Fruit fly (Drosophila melanogaster): Measurements from ENCODE around the gene Golgin84.

Gene Golgin84

DNA sequence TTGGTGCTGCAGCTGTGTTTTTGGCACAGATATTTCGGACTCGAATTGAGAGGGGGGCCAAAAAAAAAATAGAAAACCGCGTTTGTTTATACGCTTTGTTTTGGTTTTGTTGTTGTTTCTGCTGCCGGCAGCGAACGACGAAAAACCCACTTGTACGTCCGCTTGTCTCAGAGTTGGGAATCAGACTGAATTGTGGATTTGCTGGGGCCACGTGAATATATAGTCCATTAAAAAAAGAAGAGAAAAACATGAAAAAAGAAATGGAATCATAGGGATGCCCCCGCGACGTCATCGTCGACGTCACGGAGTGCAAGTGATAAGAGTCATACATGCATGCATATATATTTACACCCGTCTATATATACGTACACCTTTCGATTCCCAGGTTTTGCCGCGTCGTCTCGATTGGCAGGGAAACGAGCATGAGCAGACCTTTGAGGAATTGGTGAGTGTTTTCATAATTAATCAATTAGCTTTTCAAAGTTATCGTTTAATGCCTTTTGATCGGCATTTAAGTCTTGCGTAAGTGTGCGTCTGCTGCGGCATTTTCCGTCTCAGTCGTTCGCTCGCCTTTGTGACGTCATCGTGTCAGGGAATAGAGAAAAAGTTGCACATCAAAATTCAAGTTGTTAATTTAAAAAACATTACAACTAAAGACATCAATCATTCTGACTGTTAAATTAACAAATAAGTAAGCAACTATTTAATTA lies 38.0 kb downstream of the Golgin84 start:
- no peak for TF ChIP-seq rn (GFP tag; IDR thresholded peaks at IDR 0.05)
- no peak for TF ChIP-seq CG32121 (GFP tag; IDR thresholded peaks at IDR 0.05)
- peak; percentile 9 for TF ChIP-seq CG15710 (tag; optimal IDR thresholded peaks at IDR 0.05)
- peak; percentile 32; the same call in 1 of the 2 replicates for TF ChIP-seq CG12605 (GFP tag; IDR thresholded peaks at IDR 0.05)
- TF ChIP-seq gl (tag; optimal IDR thresholded peaks at IDR 0.05): peak; percentile 39
- no peak for TF ChIP-seq CG13204 (GFP tag; optimal IDR thresholded peaks at IDR 0.05)
- TF ChIP-seq CG4496 (GFP tag; IDR thresholded peaks at IDR 0.05): 0 out of 3 replicates have a peak, but pooled peaks have one; percentile 15
- TF ChIP-seq CG14655 (GFP tag; optimal IDR thresholded peaks at IDR 0.05): no peak
- TF ChIP-seq CG9948 (tag; optimal IDR thresholded peaks at IDR 0.05): no peak
- no peak for TF ChIP-seq CG10348 (GFP tag; IDR thresholded peaks at IDR 0.05)
- no peak for TF ChIP-seq Pif1A (GFP tag; optimal IDR thresholded peaks at IDR 0.05)
- no peak for TF ChIP-seq Pif1B (GFP tag; optimal IDR thresholded peaks at IDR 0.05)
- TF ChIP-seq Ets98B (GFP tag; IDR thresholded peaks at IDR 0.05): 0 out of 2 replicates have a peak, but pooled peaks have one; percentile 6
- TF ChIP-seq CG17806 (tag; optimal IDR thresholded peaks at IDR 0.05): no peak
- TF ChIP-seq EcR (GFP tag; optimal IDR thresholded peaks at IDR 0.05): peak; percentile 71
- no peak for TF ChIP-seq fd96Ca (GFP tag; IDR thresholded peaks at IDR 0.05)

DNA sequence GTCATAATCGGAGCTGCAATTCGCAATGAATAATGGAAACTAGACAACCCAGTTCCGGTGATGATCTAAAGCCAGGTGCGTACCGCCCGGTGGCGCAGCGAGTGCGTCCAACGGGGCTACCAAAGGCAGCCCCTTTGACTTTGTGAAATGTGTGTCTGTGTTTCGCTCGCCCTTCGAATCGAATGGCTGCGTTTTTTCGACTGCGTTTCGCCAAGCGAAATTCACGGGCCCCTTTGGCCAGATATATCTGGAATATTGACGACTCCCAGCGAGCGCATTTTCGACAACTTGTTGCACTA lies 38.7 kb downstream of the Golgin84 start:
- TF ChIP-seq CG13204 (GFP tag; optimal IDR thresholded peaks at IDR 0.05) (no peak), CG17806 (tag; optimal IDR thresholded peaks at IDR 0.05) (no peak), CG14655 (GFP tag; optimal IDR thresholded peaks at IDR 0.05) (no peak), rn (GFP tag; IDR thresholded peaks at IDR 0.05) (no peak), fd96Ca (GFP tag; IDR thresholded peaks at IDR 0.05) (no peak), EcR (GFP tag; optimal IDR thresholded peaks at IDR 0.05) (no peak), Pif1B (GFP tag; optimal IDR thresholded peaks at IDR 0.05) (no peak), CG8159 (tag; optimal IDR thresholded peaks at IDR 0.05) (no peak), CG12605 (GFP tag; IDR thresholded peaks at IDR 0.05) (no peak), CG15710 (tag; optimal IDR thresholded peaks at IDR 0.05) (no peak), CG8301 (tag; optimal IDR thresholded peaks at IDR 0.05) (no peak), CG10348 (GFP tag; IDR thresholded peaks at IDR 0.05) (no peak), Ets98B (GFP tag; IDR thresholded peaks at IDR 0.05) (no peak), CG4496 (GFP tag; IDR thresholded peaks at IDR 0.05) (no peak), CG32121 (GFP tag; IDR thresholded peaks at IDR 0.05) (no peak), Pif1A (GFP tag; optimal IDR thresholded peaks at IDR 0.05) (no peak), gl (tag; optimal IDR thresholded peaks at IDR 0.05) (no peak)

DNA sequence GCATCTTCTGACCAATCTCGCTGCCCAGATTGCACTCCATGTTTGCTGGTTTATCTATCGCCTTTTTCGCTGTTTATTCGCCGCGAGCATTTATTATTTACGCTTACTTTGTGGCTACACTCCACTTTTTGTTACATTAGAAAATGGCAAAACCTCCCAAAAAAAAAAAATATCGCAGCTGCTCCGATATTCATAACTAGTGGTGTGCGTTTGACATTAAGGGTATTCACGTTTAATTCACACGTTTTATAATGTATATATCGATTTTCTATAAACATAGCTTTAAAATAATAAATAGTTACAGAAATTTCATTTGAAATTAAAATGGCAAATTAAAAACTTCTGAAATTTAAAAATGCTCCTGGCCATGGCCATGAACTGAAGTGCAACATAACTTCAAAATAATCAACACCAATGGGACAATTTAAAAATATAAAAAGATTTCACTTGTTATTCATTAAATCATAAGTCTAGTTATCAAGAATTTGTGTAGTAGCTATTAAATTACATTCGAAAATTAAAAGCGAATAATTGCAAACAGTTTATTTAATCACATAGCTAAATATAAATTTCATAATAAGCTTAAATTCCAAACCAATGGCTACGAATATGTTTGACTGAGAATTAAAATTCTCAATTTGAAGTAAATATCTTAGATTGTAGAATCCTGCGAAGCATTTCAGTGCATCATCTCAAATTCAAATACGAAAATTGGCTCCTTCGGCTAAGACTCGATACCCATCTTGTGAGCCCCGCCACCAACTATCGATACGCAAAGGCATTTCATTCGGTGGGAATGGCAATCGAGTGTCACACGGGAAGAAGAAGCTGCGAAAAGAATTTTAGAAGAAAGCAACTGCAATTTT lies 39.3 kb downstream of the Golgin84 start, which contains the start of the genes Nab2 and BRWD3:
TSS of gene Nab2 (minus strand) at position 203 of the 866 bp plus-strand sequence.
TSS of gene BRWD3 (plus strand) at position 784 of the 866 bp plus-strand sequence.
- TF ChIP-seq rn (GFP tag; IDR thresholded peaks at IDR 0.05) (peak; percentile 20; the same call in 1 of the 2 replicates), D1 (tag; optimal IDR thresholded peaks at IDR 0.05) (no peak), CG8159 (tag; optimal IDR thresholded peaks at IDR 0.05) (peak; percentile 15), CG12605 (GFP tag; IDR thresholded peaks at IDR 0.05) (peak; percentile 8; the same call in 1 of the 2 replicates), fd96Ca (GFP tag; IDR thresholded peaks at IDR 0.05) (peak; percentile 21; the same call in 1 of the 3 replicates), CG10348 (GFP tag; IDR thresholded peaks at IDR 0.05) (no peak), EcR (GFP tag; optimal IDR thresholded peaks at IDR 0.05) (no peak), CG32121 (GFP tag; IDR thresholded peaks at IDR 0.05) (0 out of 2 replicates have a peak, but pooled peaks have one; percentile 50), gl (tag; optimal IDR thresholded peaks at IDR 0.05) (no peak), CG4496 (GFP tag; IDR thresholded peaks at IDR 0.05) (0 out of 3 replicates have a peak, but pooled peaks have one; percentile 8), CG15710 (tag; optimal IDR thresholded peaks at IDR 0.05) (no peak), CG14655 (GFP tag; optimal IDR thresholded peaks at IDR 0.05) (no peak), CG34367 (tag; optimal IDR thresholded peaks at IDR 0.05) (no peak), Pif1A (GFP tag; optimal IDR thresholded peaks at IDR 0.05) (no peak), CG13204 (GFP tag; optimal IDR thresholded peaks at IDR 0.05) (no peak), Snoo (tag; optimal IDR thresholded peaks at IDR 0.05) (no peak), CG9948 (tag; optimal IDR thresholded peaks at IDR 0.05) (no peak)

Data from whole organism, pupa.